Worm (Caenorhabditis elegans) whole organism, L2 larva: ENCODE data around the gene ceh-7.

Experiments
- F13H6.1 ChIP-seq: sonication (generic microtip); optimal IDR thresholded peaks from 2 replicates; lab custom pipeline; 2016; ENCODE audit warnings: missing genetic modification characterization, missing compliant biosample characterization
- aly-2 ChIP-seq: fragments of 150-350 bp; optimal IDR thresholded peaks from 2 replicates; lab custom pipeline; 2014; ENCODE audit warnings: missing biosample characterization, missing genetic modification characterization
- egl-27 ChIP-seq: sonication (generic microtip); optimal IDR thresholded peaks from 3 replicates; lab custom pipeline; 2017; ENCODE audit warnings: missing biosample characterization, missing genetic modification reagents, missing genetic modification characterization
- lin-13 ChIP-seq: fragments of 150-350 bp; optimal IDR thresholded peaks from 2 replicates; lab custom pipeline; 2014; ENCODE audit warnings: missing biosample characterization, missing genetic modification reagents, missing genetic modification characterization
- lin-39 ChIP-seq: fragments of 150-350 bp; optimal IDR thresholded peaks from 2 replicates; lab custom pipeline; 2014; ENCODE audit warnings: missing biosample characterization, missing genetic modification reagents, missing genetic modification characterization
- lsy-2 ChIP-seq, 2 experiments: fragments of 150-350 bp in 1 of 2; sonication (generic microtip) in 1 of 2; optimal IDR thresholded peaks; 2 replicates each; lab custom pipeline; 2014 to 2017; ENCODE audit warnings: missing biosample characterization in 2 of 2, missing genetic modification characterization in 2 of 2
- nhr-10 ChIP-seq: sonication (generic microtip); optimal IDR thresholded peaks from 2 replicates; lab custom pipeline; 2017; ENCODE audit warnings: missing biosample characterization, missing genetic modification characterization
- nhr-11 ChIP-seq: fragments of 150-350 bp; optimal IDR thresholded peaks from 2 replicates; lab custom pipeline; 2014; ENCODE audit warnings: missing biosample characterization, missing genetic modification characterization
- nhr-23 ChIP-seq: fragments of 150-350 bp; optimal IDR thresholded peaks from 2 replicates; lab custom pipeline; 2014; ENCODE audit warnings: missing biosample characterization, missing genetic modification reagents, missing genetic modification characterization
- sem-4 ChIP-seq: fragments of 150-350 bp; optimal IDR thresholded peaks from 2 replicates; lab custom pipeline; 2014; ENCODE audit warnings: missing biosample characterization, missing genetic modification reagents, missing genetic modification characterization
- snpc-4 ChIP-seq: fragments of 150-350 bp; optimal IDR thresholded peaks from 2 replicates; lab custom pipeline; 2014; ENCODE audit warnings: missing biosample characterization, missing genetic modification characterization
- zag-1 ChIP-seq: fragments of 150-350 bp; optimal IDR thresholded peaks from 2 replicates; lab custom pipeline; 2014; ENCODE audit warnings: missing biosample characterization, missing genetic modification characterization
- ztf-11 ChIP-seq: sonication (generic microtip); optimal IDR thresholded peaks from 2 replicates; lab custom pipeline; 2017; ENCODE audit warnings: missing biosample characterization, missing genetic modification characterization
- ztf-4 ChIP-seq: fragments of 150-350 bp; optimal IDR thresholded peaks from 2 replicates; lab custom pipeline; 2014; ENCODE audit warnings: missing biosample characterization, missing genetic modification characterization

DNA sequence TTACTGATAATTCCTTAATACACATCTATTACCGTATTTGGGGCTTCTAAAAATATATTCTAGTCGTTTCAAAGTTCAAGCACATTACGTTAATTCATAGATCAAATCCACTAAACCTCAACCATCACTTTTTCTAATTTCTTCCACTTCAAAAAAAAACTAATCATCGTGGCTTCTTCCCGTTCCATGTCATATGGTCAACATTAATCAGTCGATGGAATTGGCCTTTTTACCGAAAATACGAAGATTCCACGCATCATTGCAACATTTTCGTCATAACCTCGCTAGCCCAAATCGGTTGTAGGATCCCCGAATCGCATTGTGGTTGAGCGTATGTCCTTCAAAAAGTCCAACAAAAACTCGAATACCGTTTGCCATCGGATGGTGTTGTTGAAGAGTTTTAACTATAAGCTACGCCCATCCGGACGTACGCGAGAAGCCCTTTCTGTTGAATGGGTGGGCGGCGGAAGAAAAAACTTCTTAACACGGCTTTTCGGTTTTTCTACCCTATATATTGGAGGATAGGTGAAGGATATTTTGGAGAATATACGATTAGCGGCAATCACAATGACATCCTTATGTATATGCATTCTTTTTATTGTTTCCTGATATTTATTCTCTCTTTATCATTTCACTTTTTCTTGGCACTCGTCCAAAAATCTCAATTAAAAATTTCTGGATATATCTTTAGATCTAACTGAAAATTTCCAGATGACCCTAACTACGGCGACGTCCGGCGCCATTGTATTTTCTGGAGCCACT, 28.9 kb upstream of the ceh-7 start, which contains the start of gene rol-6:
- TF ChIP-seq F13H6.1 (tag; lab: Kevin White, UChicago) (no peak), lin-39 (tag; lab: Kevin White, UChicago) (no peak), aly-2 (tag; lab: Kevin White, UChicago) (no peak), lsy-2 (tag; optimal IDR thresholded peaks at IDR 0.05; lab: Kevin White, UChicago) (no peak), nhr-23 (tag; lab: Kevin White, UChicago) (no peak), egl-27 (tag; lab: Kevin White, UChicago) (no peak), ztf-11 (tag; lab: Kevin White, UChicago) (no peak), snpc-4 (tag; lab: Kevin White, UChicago) (no peak), nhr-10 (tag; lab: Kevin White, UChicago) (no peak), lin-13 (no peak), nhr-11 (no peak), zag-1 (tag; lab: Kevin White, UChicago) (no peak), sem-4 (tag; lab: Kevin White, UChicago) (no peak), ztf-4 (tag; lab: Kevin White, UChicago) (no peak)
